Worm (Caenorhabditis elegans) whole organism, early embryonic: Measurements from ENCODE around the gene odc-1.

Experiments
- B0310.2 ChIP-seq: sonication (generic microtip); optimal IDR thresholded peaks from 2 replicates; lab custom pipeline; 2016; ENCODE audit warnings: mild to moderate bottlenecking, missing genetic modification characterization, missing compliant biosample characterization
- aly-1 ChIP-seq: sonication (generic microtip); optimal IDR thresholded peaks from 2 replicates; lab custom pipeline; 2016; ENCODE audit warnings: missing genetic modification characterization, missing compliant biosample characterization
- ama-1 ChIP-seq: fragments of 150-350 bp; optimal IDR thresholded peaks from 2 replicates; lab custom pipeline; 2014
- ceh-13 ChIP-seq: fragments of 200-800 bp; sonication (Bioruptor generic); optimal IDR thresholded peaks from 2 replicates; lab custom pipeline; 2018; ENCODE audit warnings: mild to moderate bottlenecking, missing genetic modification characterization, missing compliant biosample characterization
- flt-1 ChIP-seq: fragments of 200-800 bp; sonication (Bioruptor generic); IDR thresholded peaks from 2 replicates; pipeline ENCODE4 v1.3.6; 2022; ENCODE audit warnings: missing genetic modification characterization, missing compliant biosample characterization
- hmbx-1 ChIP-seq: sonication (generic microtip); optimal IDR thresholded peaks from 2 replicates; lab custom pipeline; 2016; ENCODE audit warnings: mild to moderate bottlenecking, missing genetic modification characterization, missing compliant biosample characterization
- hnd-1 ChIP-seq: sonication (generic microtip); optimal IDR thresholded peaks from 2 replicates; lab custom pipeline; 2016; ENCODE audit warnings: missing genetic modification characterization, missing compliant biosample characterization
- sea-1 ChIP-seq: fragments of 200-800 bp; sonication (Bioruptor generic); conservative IDR thresholded peaks from 2 replicates; pipeline ENCODE4 v1.3.6; 2022; ENCODE audit warnings: missing genetic modification characterization, missing compliant biosample characterization
- tbx-11 ChIP-seq: fragments of 200-800 bp; sonication (Bioruptor generic); IDR thresholded peaks from 2 replicates; pipeline ENCODE4 v1.3.6; 2022; ENCODE audit warnings: missing genetic modification characterization, missing compliant biosample characterization
- tra-4 ChIP-seq: sonication (generic microtip); optimal IDR thresholded peaks from 2 replicates; lab custom pipeline; 2017; ENCODE audit warnings: missing genetic modification characterization, missing compliant biosample characterization

- no peak for TF ChIP-seq tra-4 (tag; lab: Kevin White, UChicago)
- TF ChIP-seq hmbx-1 (tag; lab: Kevin White, UChicago) = no peak
- no peak for TF ChIP-seq B0310.2 (tag; lab: Kevin White, UChicago)
- TF ChIP-seq ama-1 = no peak
- TF ChIP-seq sea-1 (GFP tag; lab: Robert Waterston, UW) = no peak
- TF ChIP-seq flt-1 = no peak
- no peak for TF ChIP-seq ceh-13 (GFP tag; lab: Kevin White, UChicago)
- no peak for TF ChIP-seq aly-1 (tag; lab: Kevin White, UChicago)
- TF ChIP-seq hnd-1 (tag; lab: Kevin White, UChicago) = no peak
- no peak for TF ChIP-seq tbx-11 (GFP tag; lab: Robert Waterston, UW)
These were observed 15.0 kb downstream of the odc-1 start for ce11 chrV:6885070-6885469.
